Worm (Caenorhabditis elegans): ENCODE measurements around the gene H25K10.2.

- no peak for TF ChIP-seq nhr-12 (tag; optimal IDR thresholded peaks at IDR 0.05)
- TF ChIP-seq nhr-6 (tag; optimal IDR thresholded peaks at IDR 0.05) = no peak
- TF ChIP-seq elt-3 (tag; optimal IDR thresholded peaks at IDR 0.05) = no peak
- no peak for TF ChIP-seq ceh-16 (tag; optimal IDR thresholded peaks at IDR 0.05)
- TF ChIP-seq sem-4 (tag; optimal IDR thresholded peaks at IDR 0.05) = no peak
- no peak for TF ChIP-seq nhr-11 (tag; optimal IDR thresholded peaks at IDR 0.05)
- TF ChIP-seq ama-1 (optimal IDR thresholded peaks at IDR 0.05) = no peak
These were observed 9.9 kb upstream of the H25K10.2 start for ce11 chrIV:16220688-16221087.
